Worm (Caenorhabditis elegans) whole organism, late embryonic: ENCODE data around the gene F39B3.7.
"Not testable (repeated sequence)": the region's sequence is repeated elsewhere in the genome, so short reads cannot be mapped to it uniquely, and the experiment has no call there.

Source experiments
- C08G9.2 ChIP-seq: sonication (generic microtip); optimal IDR thresholded peaks from 2 replicates; lab custom pipeline; 2016; ENCODE audit warnings: mild to moderate bottlenecking, missing genetic modification characterization, moderate library complexity, missing compliant biosample characterization
- C38D4.7 ChIP-seq: fragments of 200-800 bp; sonication (Bioruptor generic); optimal IDR thresholded peaks from 2 replicates; lab custom pipeline; 2018; ENCODE audit warnings: mild to moderate bottlenecking, missing genetic modification characterization, moderate library complexity, missing compliant biosample characterization
- K09A11.1 ChIP-seq: sonication (generic microtip); optimal IDR thresholded peaks from 2 replicates; lab custom pipeline; 2017; ENCODE audit warnings: antibody characterized with exemption, mild to moderate bottlenecking, missing genetic modification characterization, missing compliant biosample characterization; ENCODE audit not compliant: insufficient read depth
- T23F11.4 ChIP-seq: fragments of 200-800 bp; sonication (Bioruptor generic); optimal IDR thresholded peaks from 2 replicates; lab custom pipeline; 2018; ENCODE audit warnings: mild to moderate bottlenecking, missing genetic modification characterization, missing compliant biosample characterization
- Y22D7AL.16 ChIP-seq: sonication (generic microtip); optimal IDR thresholded peaks from 2 replicates; lab custom pipeline; 2016; ENCODE audit warnings: missing genetic modification characterization, missing compliant biosample characterization
- ama-1 ChIP-seq: fragments of 150-350 bp; optimal IDR thresholded peaks from 2 replicates; lab custom pipeline; 2014
- ceh-18 ChIP-seq: sonication (generic microtip); optimal IDR thresholded peaks from 2 replicates; lab custom pipeline; 2016; ENCODE audit warnings: missing genetic modification characterization, missing compliant biosample characterization
- ceh-2 ChIP-seq: sonication (generic microtip); optimal IDR thresholded peaks from 2 replicates; lab custom pipeline; 2016; ENCODE audit warnings: missing genotype, missing genetic modification characterization, missing compliant biosample characterization
- ceh-30 ChIP-seq: fragments of 150-350 bp; optimal IDR thresholded peaks from 2 replicates; lab custom pipeline; 2014; ENCODE audit warnings: missing biosample characterization, missing genetic modification characterization
- ceh-31 ChIP-seq: sonication (generic microtip); optimal IDR thresholded peaks from 2 replicates; lab custom pipeline; 2016; ENCODE audit warnings: missing genetic modification characterization, missing compliant biosample characterization
- ceh-34 ChIP-seq: sonication (generic microtip); optimal IDR thresholded peaks from 2 replicates; lab custom pipeline; 2016; ENCODE audit warnings: mild to moderate bottlenecking, missing genetic modification characterization, missing compliant biosample characterization
- ceh-48 ChIP-seq: sonication (generic microtip); optimal IDR thresholded peaks from 2 replicates; lab custom pipeline; 2016; ENCODE audit warnings: missing genetic modification characterization, inconsistent platforms, missing compliant biosample characterization
- ceh-6 ChIP-seq: fragments of 200-800 bp; sonication (Bioruptor generic); optimal IDR thresholded peaks from 2 replicates; lab custom pipeline; 2018; ENCODE audit warnings: mild to moderate bottlenecking, missing genetic modification characterization, missing compliant biosample characterization
- dmd-4 ChIP-seq: sonication (generic microtip); optimal IDR thresholded peaks from 2 replicates; lab custom pipeline; 2016; ENCODE audit warnings: borderline replicate concordance, missing genetic modification characterization, missing compliant biosample characterization
- dve-1 ChIP-seq: sonication (generic microtip); optimal IDR thresholded peaks from 2 replicates; lab custom pipeline; 2017; ENCODE audit warnings: antibody characterized with exemption, mild to moderate bottlenecking, missing genetic modification characterization, missing compliant biosample characterization
- elt-4 ChIP-seq: sonication (generic microtip); optimal IDR thresholded peaks from 2 replicates; lab custom pipeline; 2016; ENCODE audit warnings: missing genetic modification characterization, missing compliant biosample characterization
- fax-1 ChIP-seq: sonication (generic microtip); optimal IDR thresholded peaks from 2 replicates; lab custom pipeline; 2016; ENCODE audit warnings: missing genotype, missing genetic modification characterization, missing compliant biosample characterization
- hlh-30 ChIP-seq: sonication (generic microtip); optimal IDR thresholded peaks from 2 replicates; lab custom pipeline; 2017; ENCODE audit warnings: antibody characterized with exemption, missing genetic modification characterization, missing compliant biosample characterization; ENCODE audit not compliant: insufficient read depth
- lim-6 ChIP-seq: sonication (generic microtip); optimal IDR thresholded peaks from 2 replicates; lab custom pipeline; 2016; ENCODE audit warnings: missing genetic modification characterization, missing compliant biosample characterization
- lin-11 ChIP-seq: fragments of 200-800 bp; sonication (Bioruptor generic); optimal IDR thresholded peaks from 2 replicates; lab custom pipeline; 2018; ENCODE audit warnings: mild to moderate bottlenecking, missing genetic modification characterization, missing compliant biosample characterization
- mec-3 ChIP-seq: sonication (generic microtip); optimal IDR thresholded peaks from 2 replicates; lab custom pipeline; 2016; ENCODE audit warnings: borderline replicate concordance, missing genetic modification characterization, missing compliant biosample characterization
- nfya-1 ChIP-seq: sonication (generic microtip); optimal IDR thresholded peaks from 2 replicates; lab custom pipeline; 2017; ENCODE audit warnings: missing genetic modification characterization, mild to moderate bottlenecking, missing compliant biosample characterization, antibody characterized with exemption, moderate library complexity
- pag-3 ChIP-seq: sonication (generic microtip); optimal IDR thresholded peaks from 2 replicates; lab custom pipeline; 2016; ENCODE audit warnings: missing compliant biosample characterization, missing genetic modification characterization, borderline replicate concordance
- pat-9 ChIP-seq: fragments of 200-800 bp; sonication (Bioruptor generic); optimal IDR thresholded peaks from 2 replicates; lab custom pipeline; 2018; ENCODE audit warnings: mild to moderate bottlenecking, missing genetic modification characterization, moderate library complexity, missing compliant biosample characterization
- ref-2 ChIP-seq: sonication (generic microtip); optimal IDR thresholded peaks from 2 replicates; lab custom pipeline; 2016; ENCODE audit warnings: missing genetic modification characterization, missing compliant biosample characterization
- rnt-1 ChIP-seq: sonication (generic microtip); optimal IDR thresholded peaks from 2 replicates; lab custom pipeline; 2016; ENCODE audit warnings: missing genetic modification characterization, missing compliant biosample characterization
- sdc-2 ChIP-seq: sonication (generic microtip); optimal IDR thresholded peaks from 2 replicates; lab custom pipeline; 2016; ENCODE audit warnings: missing genotype, missing genetic modification characterization, missing compliant biosample characterization
- sox-2 ChIP-seq: fragments of 200-800 bp; sonication (Bioruptor generic); IDR thresholded peaks from 2 replicates; pipeline ENCODE4 v1.3.6; 2022; ENCODE audit warnings: missing genetic modification reagents, missing genetic modification characterization, missing compliant biosample characterization
- syd-9 ChIP-seq: sonication (generic microtip); optimal IDR thresholded peaks from 2 replicates; lab custom pipeline; 2016; ENCODE audit warnings: mild to moderate bottlenecking, missing genetic modification characterization, moderate library complexity, missing compliant biosample characterization
- tbx-2 ChIP-seq: sonication (generic microtip); optimal IDR thresholded peaks from 2 replicates; lab custom pipeline; 2016; ENCODE audit warnings: missing genetic modification characterization, missing compliant biosample characterization
- ttx-3 ChIP-seq: sonication (generic microtip); optimal IDR thresholded peaks from 2 replicates; lab custom pipeline; 2016; ENCODE audit warnings: missing genetic modification reagents, missing genetic modification characterization, missing compliant biosample characterization
- unc-42 ChIP-seq: sonication (generic microtip); optimal IDR thresholded peaks from 2 replicates; lab custom pipeline; 2016; ENCODE audit warnings: missing genotype, missing genetic modification characterization, missing compliant biosample characterization
- zip-5 ChIP-seq: sonication (generic microtip); optimal IDR thresholded peaks from 2 replicates; lab custom pipeline; 2016; ENCODE audit warnings: missing genetic modification characterization, missing compliant biosample characterization
- ztf-16 ChIP-seq: sonication (generic microtip); optimal IDR thresholded peaks from 2 replicates; lab custom pipeline; 2017; ENCODE audit warnings: missing genetic modification characterization, missing compliant biosample characterization

F39B3.7 gene

ce11 chrX:17550755-17551154 lies 16.5 kb downstream of the F39B3.7 start, which contains the start of gene hlh-28:
Gene hlh-28 (plus strand): TSS chrX:17551055.
- TF ChIP-seq T23F11.4 (GFP tag; lab: Kevin White, UChicago); ceh-30 (tag; lab: Kevin White, UChicago); Y22D7AL.16 (tag; lab: Kevin White, UChicago): not testable (repeated sequence)

ce11 chrX:17548539-17548938 lies 18.7 kb downstream of the F39B3.7 start, which contains the start of gene hlh-29:
Gene hlh-29 (minus strand): TSS chrX:17548639.
- not testable (repeated sequence) for TF ChIP-seq ceh-2; hlh-30 (tag; lab: Kevin White, UChicago); dve-1 (tag; lab: Kevin White, UChicago)

ce11 chrX:17545498-17545897 lies 21.8 kb downstream of the F39B3.7 start:
- TF ChIP-seq C08G9.2 (tag; lab: Kevin White, UChicago) (no peak), sdc-2 (peak; percentile 97), zip-5 (tag; lab: Kevin White, UChicago) (no peak), ceh-48 (tag; lab: Kevin White, UChicago) (no peak), ceh-6 (GFP tag; lab: Kevin White, UChicago) (no peak), ceh-31 (tag; lab: Kevin White, UChicago) (no peak)
- TF ChIP-seq, all 69 proteins: peak for 1

ce11 chrX:17544349-17544936 lies 22.8 kb downstream of the F39B3.7 start:
- peak; percentile 58 for TF ChIP-seq ceh-31 (tag; lab: Kevin White, UChicago)
- TF ChIP-seq tbx-2 (tag; lab: Kevin White, UChicago): peak; percentile 43
- TF ChIP-seq mec-3 (tag; lab: Kevin White, UChicago): no peak
- peak; percentile 35 for TF ChIP-seq ceh-34
- no peak for TF ChIP-seq ztf-16 (tag; lab: Kevin White, UChicago)
- peak; percentile 58 for TF ChIP-seq unc-42 (tag; lab: Kevin White, UChicago)
- no peak for TF ChIP-seq dmd-4 (tag; lab: Kevin White, UChicago)
- peak; percentile 44 for TF ChIP-seq ref-2 (tag; lab: Kevin White, UChicago)
- no peak for TF ChIP-seq ama-1 (lab: Kevin White, UChicago)
- TF ChIP-seq sdc-2: peak; percentile 99
- TF ChIP-seq nfya-1 (tag; lab: Kevin White, UChicago): peak; percentile 44
- no peak for TF ChIP-seq syd-9 (tag; lab: Kevin White, UChicago)
- TF ChIP-seq ceh-2: peak; percentile 15
- TF ChIP-seq rnt-1 (tag; lab: Kevin White, UChicago): peak; percentile 26
- peak; percentile 66 for TF ChIP-seq ceh-18

ce11 chrX:17539968-17540367 lies 27.3 kb downstream of the F39B3.7 start:
- TF ChIP-seq pat-9 (no peak), hlh-30 (tag; lab: Kevin White, UChicago) (peak; percentile 13)

- TF ChIP-seq lim-6 (tag; lab: Kevin White, UChicago) (no peak), C38D4.7 (no peak), ttx-3 (no peak), sox-2 (GFP tag; lab: Robert Waterston, UW) (no peak), K09A11.1 (tag; lab: Kevin White, UChicago) (no peak), lin-11 (tag; lab: Kevin White, UChicago) (no peak), pag-3 (tag; lab: Kevin White, UChicago) (no peak), ref-2 (tag; lab: Kevin White, UChicago) (no peak), elt-4 (no peak), dmd-4 (tag; lab: Kevin White, UChicago) (no peak), unc-42 (tag; lab: Kevin White, UChicago) (no peak), fax-1 (tag; lab: Kevin White, UChicago) (no peak)
Measured at ce11 chrX:17537568-17537967, 29.7 kb downstream of the F39B3.7 start.
